Fruit fly (Drosophila melanogaster): ENCODE data around the gene CG32086.
A peak's percentile ranks its signal among the peaks of the same experiment; 100 is the strongest.

The CG32086 gene

dm6 chr3L:11536767-11537419 is 47.0 kb downstream of the CG32086 start (continued):
- TF ChIP-seq ro (GFP tag; IDR thresholded peaks at IDR 0.05) (no peak), fd96Cb (tag; optimal IDR thresholded peaks at IDR 0.05) (no peak), crp (GFP tag; optimal IDR thresholded peaks at IDR 0.05) (peak in 1 of 2 experiments; percentile 17), psq (GFP tag; optimal IDR thresholded peaks at IDR 0.05) (no peak), Dek (tag; optimal IDR thresholded peaks at IDR 0.05) (no peak), Drgx (GFP tag; IDR thresholded peaks at IDR 0.05) (0 out of 2 replicates have a peak, but pooled peaks have one; percentile 23), CG1233 (GFP tag; optimal IDR thresholded peaks at IDR 0.05) (no peak), CG10321 (GFP tag; IDR thresholded peaks at IDR 0.05) (no peak), Ets97D (GFP tag; optimal IDR thresholded peaks at IDR 0.05) (no peak), Ssrp (tag; optimal IDR thresholded peaks at IDR 0.05) (no peak), chif (GFP tag; optimal IDR thresholded peaks at IDR 0.05) (no peak), pho (GFP tag; optimal IDR thresholded peaks at IDR 0.05) (no peak), oc (tag; optimal IDR thresholded peaks at IDR 0.05) (peak; percentile 23), slou (GFP tag; optimal IDR thresholded peaks at IDR 0.05) (no peak), Elba2 (GFP tag; optimal IDR thresholded peaks at IDR 0.05) (no peak), D19A (tag; optimal IDR thresholded peaks at IDR 0.05) (no peak), CG6791 (GFP tag; IDR thresholded peaks at IDR 0.05; ENCODE audit: partially characterized antibody) (0 out of 3 replicates have a peak, but pooled peaks have one; percentile 8), eve (GFP tag; optimal IDR thresholded peaks at IDR 0.05) (no peak), CG9932 (GFP tag; IDR thresholded peaks at IDR 0.05) (peak; percentile 10; the same call in 1 of the 2 replicates), CG17328 (GFP tag; IDR thresholded peaks at IDR 0.05) (no peak), CG14014 (GFP tag; IDR thresholded peaks at IDR 0.05) (peak; percentile 25; the same call in 1 of the 2 replicates), Stat92E (GFP tag; optimal IDR thresholded peaks at IDR 0.05) (no peak), kah (GFP tag; optimal IDR thresholded peaks at IDR 0.05) (no peak), CG9609 (GFP tag; optimal IDR thresholded peaks at IDR 0.05) (no peak), CG10543 (GFP tag; optimal IDR thresholded peaks at IDR 0.05) (peak; percentile 15), Neu2 (GFP tag; optimal IDR thresholded peaks at IDR 0.05; ENCODE audit: borderline replicate concordance) (no peak), sim (GFP tag; IDR thresholded peaks at IDR 0.05) (no peak), tgo (GFP tag; IDR thresholded peaks at IDR 0.05) (no peak), CG3065 (GFP tag; optimal IDR thresholded peaks at IDR 0.05) (no peak), Nf-YC (tag; optimal IDR thresholded peaks at IDR 0.05) (no peak), gem (tag; optimal IDR thresholded peaks at IDR 0.05) (peak; percentile 15), CG33557 (GFP tag; optimal IDR thresholded peaks at IDR 0.05) (no peak), grn (GFP tag; optimal IDR thresholded peaks at IDR 0.05) (no peak), fd64A (GFP tag; optimal IDR thresholded peaks at IDR 0.05) (no peak), Lpt (GFP tag; optimal IDR thresholded peaks at IDR 0.05) (no peak), nom (GFP tag; optimal IDR thresholded peaks at IDR 0.05) (no peak), Kr (GFP tag; optimal IDR thresholded peaks at IDR 0.05) (no peak), BEAF-32 (GFP tag; optimal IDR thresholded peaks at IDR 0.05) (no peak), da (GFP tag; optimal IDR thresholded peaks at IDR 0.05) (no peak), CG6854 (GFP tag; optimal IDR thresholded peaks at IDR 0.05) (no peak), Mad (GFP tag; optimal IDR thresholded peaks at IDR 0.05) (no peak), Eip74EF (GFP tag; optimal IDR thresholded peaks at IDR 0.05) (peak in 1 of 2 experiments; percentile 4), CG13894 (tag; optimal IDR thresholded peaks at IDR 0.05) (peak; percentile 36), Six4 (GFP tag; optimal IDR thresholded peaks at IDR 0.05) (no peak), ssp (GFP tag; IDR thresholded peaks at IDR 0.05) (no peak), BtbVII (GFP tag; optimal IDR thresholded peaks at IDR 0.05) (no peak), abd-A (tag; optimal IDR thresholded peaks at IDR 0.05) (peak; percentile 62), Mrtf (GFP tag; IDR thresholded peaks at IDR 0.05) (no peak), CG8765 (GFP tag; IDR thresholded peaks at IDR 0.05) (no peak)
